Worm (Caenorhabditis elegans): ENCODE measurements around the gene C16D2.1.
A peak's percentile ranks its signal among the peaks of the same experiment; 100 is the strongest.

The C16D2.1 gene

ce11 chrII:9113759-9114158 lies 17.7 kb upstream of the C16D2.1 start (continued):
- TF ChIP-seq nhr-19 (GFP tag; conservative IDR thresholded peaks at IDR 0.05) (no peak), nhr-237 (tag; optimal IDR thresholded peaks at IDR 0.05) (no peak), lin-35 (GFP tag; optimal IDR thresholded peaks at IDR 0.05) (peak in 1 of 2 experiments; percentile 57), sox-4 (tag; optimal IDR thresholded peaks at IDR 0.05) (no peak), mdl-1 (tag; optimal IDR thresholded peaks at IDR 0.05) (peak in 1 of 2 experiments; percentile 9), fos-1 (tag; optimal IDR thresholded peaks at IDR 0.05) (no peak), ztf-11 (tag; optimal IDR thresholded peaks at IDR 0.05) (no peak), egl-27 (tag; optimal IDR thresholded peaks at IDR 0.05) (no peak), nhr-12 (tag; optimal IDR thresholded peaks at IDR 0.05) (no peak), tbx-2 (tag; optimal IDR thresholded peaks at IDR 0.05) (peak; percentile 5), lin-13 (GFP tag; optimal IDR thresholded peaks at IDR 0.05) (no peak), blmp-1 (tag; optimal IDR thresholded peaks at IDR 0.05) (peak; percentile 60), nhr-71 (tag; optimal IDR thresholded peaks at IDR 0.05) (peak; percentile 19), nhr-77 (tag; optimal IDR thresholded peaks at IDR 0.05) (no peak), alr-1 (tag; optimal IDR thresholded peaks at IDR 0.05; ENCODE audit: borderline replicate concordance) (no peak), grh-1 (GFP tag; IDR thresholded peaks at IDR 0.05) (no peak), snu-23 (GFP tag; optimal IDR thresholded peaks at IDR 0.05) (peak; percentile 8), nhr-85 (tag) (peak; percentile 61), egl-13 (tag; optimal IDR thresholded peaks at IDR 0.05) (no peak), pag-3 (tag; optimal IDR thresholded peaks at IDR 0.05; ENCODE audit: borderline replicate concordance, insufficient read depth) (no peak), fkh-4 (tag; optimal IDR thresholded peaks at IDR 0.05; ENCODE audit: borderline replicate concordance) (no peak), hlh-4 (tag; optimal IDR thresholded peaks at IDR 0.05) (no peak), unc-98 (GFP tag; IDR thresholded peaks at IDR 0.05) (no peak), ama-1 (optimal IDR thresholded peaks at IDR 0.05) (no peak), lin-39 (tag; optimal IDR thresholded peaks at IDR 0.05) (no peak), fkh-8 (tag; optimal IDR thresholded peaks at IDR 0.05) (no peak), skn-1 (tag; optimal IDR thresholded peaks at IDR 0.05) (no peak), lin-14 (GFP tag; optimal IDR thresholded peaks at IDR 0.05) (peak; percentile 45), hlh-17 (GFP tag; optimal IDR thresholded peaks at IDR 0.05; ENCODE audit: borderline replicate concordance) (no peak), nhr-84 (tag; optimal IDR thresholded peaks at IDR 0.05) (no peak), sptf-1 (tag; optimal IDR thresholded peaks at IDR 0.05) (no peak), ceh-8 (GFP tag; optimal IDR thresholded peaks at IDR 0.05) (no peak)

- TF ChIP-seq tbx-2 (tag; optimal IDR thresholded peaks at IDR 0.05) (no peak), nhr-85 (tag) (peak; percentile 34)
Measured at ce11 chrII:9114972-9115371, 16.5 kb upstream of the C16D2.1 start.

- TF ChIP-seq nhr-77 (tag; optimal IDR thresholded peaks at IDR 0.05), result no peak
- TF ChIP-seq fkh-4 (tag; optimal IDR thresholded peaks at IDR 0.05; ENCODE audit: borderline replicate concordance), result no peak
- TF ChIP-seq nhr-11 (tag; optimal IDR thresholded peaks at IDR 0.05), result peak; percentile 25
- no peak for TF ChIP-seq C16A3.4 (tag; optimal IDR thresholded peaks at IDR 0.05)
- no peak for TF ChIP-seq ama-1 (optimal IDR thresholded peaks at IDR 0.05)
- TF ChIP-seq elt-2 (tag; optimal IDR thresholded peaks at IDR 0.05), result no peak
- peak; percentile 64 for TF ChIP-seq nhr-47 (tag; optimal IDR thresholded peaks at IDR 0.05)
- no peak for TF ChIP-seq nhr-237 (tag; optimal IDR thresholded peaks at IDR 0.05)
- no peak for TF ChIP-seq alr-1 (tag; optimal IDR thresholded peaks at IDR 0.05; ENCODE audit: borderline replicate concordance)
- TF ChIP-seq isw-1 (GFP tag; IDR thresholded peaks at IDR 0.05), result no peak
- TF ChIP-seq mef-2 (tag; optimal IDR thresholded peaks at IDR 0.05), result no peak
- no peak for TF ChIP-seq F16B12.6 (tag; optimal IDR thresholded peaks at IDR 0.05)
- peak; percentile 76 for TF ChIP-seq nhr-71 (tag; optimal IDR thresholded peaks at IDR 0.05)
- TF ChIP-seq ces-1 (GFP tag; optimal IDR thresholded peaks at IDR 0.05), result no peak
- peak; percentile 47 for TF ChIP-seq lin-14 (GFP tag; optimal IDR thresholded peaks at IDR 0.05)
- TF ChIP-seq mab-9 (GFP tag; IDR thresholded peaks at IDR 0.05), result no peak
- TF ChIP-seq fkh-8 (tag; optimal IDR thresholded peaks at IDR 0.05), result peak; percentile 86
- TF ChIP-seq sox-4 (tag; optimal IDR thresholded peaks at IDR 0.05), result peak; percentile 4
Measured at ce11 chrII:9115644-9116043, 15.8 kb upstream of the C16D2.1 start.

Measured in whole organism, L1 larva.